Worm (Caenorhabditis elegans) whole organism, midembryonic: ENCODE results near the gene B0252.8.

Source experiments
- T22C8.4 ChIP-seq: fragments of 200-800 bp; sonication (Bioruptor generic); IDR thresholded peaks from 2 replicates; pipeline ENCODE4 v1.3.6; 2022; ENCODE audit warnings: missing genetic modification characterization, missing compliant biosample characterization
- flt-1 ChIP-seq: fragments of 200-800 bp; sonication (Bioruptor generic); IDR thresholded peaks from 2 replicates; pipeline ENCODE4 v1.3.6; 2022; ENCODE audit warnings: missing genetic modification characterization, missing compliant biosample characterization
- klf-2 ChIP-seq: fragments of 200-800 bp; sonication (Bioruptor generic); conservative IDR thresholded peaks from 2 replicates; pipeline ENCODE4 v1.3.6; 2022; ENCODE audit warnings: missing genetic modification reagents, missing genetic modification characterization, missing compliant biosample characterization
- med-1 ChIP-seq: sonication (generic microtip); optimal IDR thresholded peaks from 2 replicates; lab custom pipeline; 2017; ENCODE audit warnings: missing genetic modification characterization, mild to moderate bottlenecking, missing compliant biosample characterization, antibody characterized with exemption, missing genetic modification reagents; ENCODE audit not compliant: insufficient read depth
- ref-1 ChIP-seq: fragments of 200-800 bp; sonication (Bioruptor generic); conservative IDR thresholded peaks from 2 replicates; pipeline ENCODE4 v1.3.6; 2022; ENCODE audit warnings: missing genetic modification reagents, missing genetic modification characterization, missing compliant biosample characterization
- tab-1 ChIP-seq: fragments of 200-800 bp; sonication (Bioruptor generic); IDR thresholded peaks from 2 replicates; pipeline ENCODE4 v1.3.6; 2022; ENCODE audit warnings: missing genetic modification characterization, missing compliant biosample characterization
- ztf-23 ChIP-seq: fragments of 200-800 bp; sonication (Bioruptor generic); IDR thresholded peaks from 2 replicates; pipeline ENCODE4 v1.3.6; 2022; ENCODE audit warnings: missing genetic modification reagents, missing genetic modification characterization, missing compliant biosample characterization
- ztf-29 ChIP-seq: fragments of 200-800 bp; sonication (Bioruptor generic); IDR thresholded peaks from 2 replicates; pipeline ENCODE4 v1.3.6; 2022; ENCODE audit warnings: missing genetic modification reagents, missing genetic modification characterization, missing compliant biosample characterization

- TF ChIP-seq ztf-23 (GFP tag; lab: Robert Waterston, UW) (no peak), ref-1 (GFP tag; lab: Robert Waterston, UW) (no peak), med-1 (GFP tag; lab: Kevin White, UChicago) (no peak), flt-1 (GFP tag; lab: Robert Waterston, UW) (no peak), tab-1 (no peak), klf-2 (GFP tag; lab: Robert Waterston, UW) (no peak), ztf-29 (no peak), T22C8.4 (no peak)
These were observed 14.1 kb downstream of the B0252.8 start for ce11 chrII:6930072-6930471.
